Worm (Caenorhabditis elegans) whole organism, L2 larva: ENCODE measurements around the gene mak-2.

Experiments
- C34F6.9 ChIP-seq: fragments of 150-350 bp; optimal IDR thresholded peaks from 2 replicates; lab custom pipeline; 2014; ENCODE audit warnings: missing biosample characterization, missing genetic modification characterization
- F13H6.1 ChIP-seq: sonication (generic microtip); optimal IDR thresholded peaks from 2 replicates; lab custom pipeline; 2016; ENCODE audit warnings: missing genetic modification characterization, missing compliant biosample characterization
- R02D3.7 ChIP-seq: fragments of 150-350 bp; optimal IDR thresholded peaks from 2 replicates; lab custom pipeline; 2014; ENCODE audit warnings: missing biosample characterization, missing genetic modification characterization
- ZK546.5 ChIP-seq: sonication (generic microtip); optimal IDR thresholded peaks from 2 replicates; lab custom pipeline; 2017; ENCODE audit warnings: missing biosample characterization, missing genetic modification characterization
- alr-1 ChIP-seq: fragments of 150-350 bp; optimal IDR thresholded peaks from 2 replicates; lab custom pipeline; 2014; ENCODE audit warnings: missing biosample characterization, missing genetic modification characterization
- ama-1 ChIP-seq: fragments of 150-350 bp; optimal IDR thresholded peaks from 2 replicates; lab custom pipeline; 2018; ENCODE audit warnings: inconsistent platforms
- ceh-16 ChIP-seq: fragments of 150-350 bp; optimal IDR thresholded peaks from 2 replicates; lab custom pipeline; 2014; ENCODE audit warnings: missing biosample characterization, missing genetic modification characterization
- ceh-82 ChIP-seq: fragments of 150-350 bp; optimal IDR thresholded peaks from 2 replicates; lab custom pipeline; 2014; ENCODE audit warnings: missing biosample characterization, missing genetic modification characterization
- crh-2 ChIP-seq: sonication (generic microtip); optimal IDR thresholded peaks from 2 replicates; lab custom pipeline; 2017; ENCODE audit warnings: missing biosample characterization, missing genetic modification characterization
- dmd-4 ChIP-seq: sonication (generic microtip); optimal IDR thresholded peaks from 2 replicates; lab custom pipeline; 2017; ENCODE audit warnings: missing biosample characterization, missing genetic modification characterization
- egl-27 ChIP-seq: sonication (generic microtip); optimal IDR thresholded peaks from 3 replicates; lab custom pipeline; 2017; ENCODE audit warnings: missing biosample characterization, missing genetic modification reagents, missing genetic modification characterization
- elt-1 ChIP-seq: fragments of 150-350 bp; optimal IDR thresholded peaks from 2 replicates; lab custom pipeline; 2014; ENCODE audit warnings: missing biosample characterization, missing genetic modification characterization
- elt-3 ChIP-seq: sonication (generic microtip); optimal IDR thresholded peaks from 2 replicates; lab custom pipeline; 2017; ENCODE audit warnings: missing biosample characterization, missing genetic modification characterization
- fos-1 ChIP-seq: fragments of 150-350 bp; optimal IDR thresholded peaks from 2 replicates; lab custom pipeline; 2014; ENCODE audit warnings: missing biosample characterization, missing genetic modification characterization
- gmeb-1 ChIP-seq: fragments of 150-350 bp; optimal IDR thresholded peaks from 2 replicates; lab custom pipeline; 2014; ENCODE audit warnings: missing biosample characterization, missing genetic modification characterization
- lin-13 ChIP-seq: fragments of 150-350 bp; optimal IDR thresholded peaks from 2 replicates; lab custom pipeline; 2014; ENCODE audit warnings: missing biosample characterization, missing genetic modification reagents, missing genetic modification characterization
- lsy-2 ChIP-seq, 2 experiments: fragments of 150-350 bp in 1 of 2; sonication (generic microtip) in 1 of 2; optimal IDR thresholded peaks; 2 replicates each; lab custom pipeline; 2014 to 2017; ENCODE audit warnings: missing biosample characterization in 2 of 2, missing genetic modification characterization in 2 of 2
- mab-5 ChIP-seq: fragments of 150-350 bp; optimal IDR thresholded peaks from 2 replicates; lab custom pipeline; 2014; ENCODE audit warnings: missing biosample characterization, missing genetic modification characterization
- mbf-1 ChIP-seq: sonication (generic microtip); optimal IDR thresholded peaks from 2 replicates; lab custom pipeline; 2017; ENCODE audit warnings: missing biosample characterization, missing genetic modification characterization
- mdl-1 ChIP-seq, 2 experiments: fragments of 150-350 bp in 1 of 2; sonication (generic microtip) in 1 of 2; optimal IDR thresholded peaks; 2 replicates each; lab custom pipeline; 2017; ENCODE audit warnings: missing biosample characterization in 2 of 2, missing genetic modification characterization in 2 of 2
- nhr-11 ChIP-seq: fragments of 150-350 bp; optimal IDR thresholded peaks from 2 replicates; lab custom pipeline; 2014; ENCODE audit warnings: missing biosample characterization, missing genetic modification characterization
- nhr-12 ChIP-seq: fragments of 150-350 bp; optimal IDR thresholded peaks from 2 replicates; lab custom pipeline; 2014; ENCODE audit warnings: missing biosample characterization, missing genetic modification characterization
- nhr-129 ChIP-seq: fragments of 150-350 bp; optimal IDR thresholded peaks from 2 replicates; lab custom pipeline; 2014; ENCODE audit warnings: missing biosample characterization, missing genetic modification characterization
- nhr-21 ChIP-seq: fragments of 150-350 bp; optimal IDR thresholded peaks from 2 replicates; lab custom pipeline; 2014; ENCODE audit warnings: missing biosample characterization, missing genetic modification characterization
- nhr-23 ChIP-seq: fragments of 150-350 bp; optimal IDR thresholded peaks from 2 replicates; lab custom pipeline; 2014; ENCODE audit warnings: missing biosample characterization, missing genetic modification reagents, missing genetic modification characterization
- nhr-237 ChIP-seq: fragments of 150-350 bp; optimal IDR thresholded peaks from 2 replicates; lab custom pipeline; 2014; ENCODE audit warnings: missing biosample characterization, missing genetic modification characterization
- nhr-25 ChIP-seq: fragments of 150-350 bp; sonication (generic microtip); optimal IDR thresholded peaks from 3 replicates; lab custom pipeline; 2014; ENCODE audit warnings: missing biosample characterization, missing genetic modification characterization
- nhr-6 ChIP-seq: fragments of 150-350 bp; optimal IDR thresholded peaks from 2 replicates; lab custom pipeline; 2014; ENCODE audit warnings: missing biosample characterization, missing genetic modification characterization
- nhr-77 ChIP-seq: fragments of 150-350 bp; optimal IDR thresholded peaks from 2 replicates; lab custom pipeline; 2014; ENCODE audit warnings: missing biosample characterization, missing genetic modification characterization
- peb-1 ChIP-seq: fragments of 150-350 bp; optimal IDR thresholded peaks from 2 replicates; lab custom pipeline; 2014; ENCODE audit warnings: missing biosample characterization, missing genetic modification characterization
- skn-1 ChIP-seq: sonication (generic microtip); optimal IDR thresholded peaks from 2 replicates; lab custom pipeline; 2017; ENCODE audit warnings: missing biosample characterization, missing genetic modification characterization
- sma-3 ChIP-seq: sonication (generic microtip); optimal IDR thresholded peaks from 2 replicates; lab custom pipeline; 2016; ENCODE audit warnings: missing genetic modification reagents, missing genetic modification characterization, missing compliant biosample characterization
- snpc-4 ChIP-seq: fragments of 150-350 bp; optimal IDR thresholded peaks from 2 replicates; lab custom pipeline; 2014; ENCODE audit warnings: missing biosample characterization, missing genetic modification characterization
- unc-39 ChIP-seq: fragments of 150-350 bp; optimal IDR thresholded peaks from 2 replicates; lab custom pipeline; 2014; ENCODE audit warnings: missing biosample characterization, missing genetic modification characterization
- unc-55 ChIP-seq: fragments of 150-350 bp; sonication (generic microtip); optimal IDR thresholded peaks from 3 replicates; lab custom pipeline; 2014; ENCODE audit warnings: missing biosample characterization, missing genetic modification reagents, missing genetic modification characterization
- unc-62 ChIP-seq: fragments of 150-350 bp; optimal IDR thresholded peaks from 2 replicates; lab custom pipeline; 2014; ENCODE audit warnings: missing biosample characterization, missing genetic modification reagents, missing genetic modification characterization
- zag-1 ChIP-seq: fragments of 150-350 bp; optimal IDR thresholded peaks from 2 replicates; lab custom pipeline; 2014; ENCODE audit warnings: missing biosample characterization, missing genetic modification characterization
- ztf-1 ChIP-seq: fragments of 200-800 bp; sonication (Bioruptor generic); conservative IDR thresholded peaks from 2 replicates; pipeline ENCODE4 v1.3.6; 2022; ENCODE audit warnings: missing genetic modification characterization, missing compliant biosample characterization
- ztf-4 ChIP-seq: fragments of 150-350 bp; optimal IDR thresholded peaks from 2 replicates; lab custom pipeline; 2014; ENCODE audit warnings: missing biosample characterization, missing genetic modification characterization

The mak-2 gene

DNA sequence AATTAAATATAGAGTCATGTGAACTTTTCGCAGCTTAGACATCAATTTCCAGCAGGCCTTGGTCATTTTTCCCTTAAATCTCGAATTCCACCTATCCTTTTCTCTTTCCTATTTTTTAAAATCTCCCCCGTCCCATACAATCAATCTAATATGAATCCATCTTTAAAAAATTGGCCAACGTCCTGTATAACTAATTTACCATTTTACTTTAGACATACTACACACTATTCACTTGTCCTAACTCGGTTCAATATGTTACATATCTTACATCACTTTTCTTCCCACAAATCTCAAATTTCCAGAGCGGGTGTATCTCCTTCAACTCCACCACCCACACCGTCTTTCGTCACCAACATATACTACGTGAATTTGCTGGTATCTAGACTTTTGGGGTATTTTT lies 39.9 kb upstream of the mak-2 start, which contains the start of gene lgc-33:
lgc-33 (plus strand) TSS at position 301 of the 400 bp plus-strand sequence.
- TF ChIP-seq sma-3 (GFP tag; lab: Kevin White, UChicago) (no peak), nhr-237 (no peak), mbf-1 (tag; lab: Kevin White, UChicago) (no peak), unc-62 (GFP tag; lab: Kevin White, UChicago) (no peak), alr-1 (tag; lab: Kevin White, UChicago) (no peak), nhr-12 (tag; lab: Kevin White, UChicago) (no peak), unc-39 (tag; lab: Kevin White, UChicago) (no peak)
- TF ChIP-seq, all 48 proteins: peak for 0

DNA sequence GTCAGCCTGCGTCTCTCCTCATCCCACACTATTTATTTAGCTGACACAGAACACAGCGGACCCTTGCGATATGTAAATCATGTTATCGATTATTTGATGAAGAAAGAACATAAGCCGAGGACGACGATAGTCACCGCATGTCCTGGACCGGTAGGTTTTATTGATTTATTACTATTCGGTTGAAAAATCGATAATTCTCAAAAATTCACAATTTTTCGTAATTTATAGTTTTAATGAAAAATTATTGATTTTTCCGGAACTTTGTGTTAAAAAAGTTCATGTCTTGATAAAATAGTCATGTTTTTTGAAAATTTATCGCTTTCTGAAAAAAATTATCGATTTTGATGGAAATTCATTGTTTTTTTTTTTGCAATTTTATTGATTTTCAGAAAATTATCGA lies 36.9 kb upstream of the mak-2 start:
- TF ChIP-seq snpc-4 (tag; lab: Kevin White, UChicago) (no peak), ceh-16 (tag; lab: Kevin White, UChicago) (no peak), ceh-82 (tag; lab: Kevin White, UChicago) (no peak), nhr-21 (tag; lab: Kevin White, UChicago) (no peak), nhr-11 (tag; lab: Kevin White, UChicago) (no peak)
- TF ChIP-seq, all 48 proteins: peak for 0

DNA sequence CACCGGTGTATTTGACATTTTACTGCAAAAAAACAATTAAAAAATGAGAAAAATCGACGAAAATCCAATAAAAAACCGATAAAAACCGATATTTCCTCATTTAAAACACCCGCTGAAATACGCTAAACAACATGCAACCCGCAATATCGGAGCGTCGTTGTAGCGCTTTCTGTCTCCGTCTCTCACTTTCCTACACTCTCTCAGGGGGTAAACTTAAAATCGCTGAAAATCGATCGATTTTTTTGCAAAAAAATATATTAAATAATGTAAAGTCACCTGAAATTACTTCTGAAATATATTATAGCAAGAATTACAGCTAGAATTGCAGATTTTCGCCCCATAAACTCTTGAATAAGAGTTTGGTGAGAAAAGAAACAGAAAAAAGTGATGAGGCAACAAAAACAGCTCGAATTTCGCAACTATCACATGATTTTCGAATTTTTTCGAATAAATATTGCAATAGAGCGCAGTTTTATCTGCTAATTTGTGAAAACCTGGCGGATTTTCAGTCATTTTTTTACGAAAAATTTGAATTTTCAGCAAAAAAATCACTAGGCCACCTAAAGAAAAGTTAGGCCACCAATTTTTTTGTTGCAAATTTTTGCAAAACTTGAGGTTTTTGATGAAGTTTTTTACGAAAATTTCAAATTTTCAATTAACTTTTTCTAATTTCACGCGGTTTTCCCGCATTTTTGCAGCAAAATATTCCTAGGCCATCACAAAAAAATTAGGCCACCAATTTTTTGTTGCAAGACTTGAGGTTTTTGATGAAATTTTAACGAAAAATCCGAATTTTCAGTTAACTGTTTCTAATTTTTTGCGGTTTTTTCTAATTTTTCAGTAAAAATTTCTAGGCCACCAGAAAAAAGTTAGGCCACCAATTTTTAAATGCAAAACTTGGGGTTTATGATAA lies 30.5 kb upstream of the mak-2 start, which contains the start of the genes lem-4 and Y55F3BR.11:
lem-4 (minus strand) TSS at position 424 of the 913 bp plus-strand sequence.
Y55F3BR.11 (plus strand) TSS at position 863 of the 913 bp plus-strand sequence.
- TF ChIP-seq lin-13 (peak; percentile 73), unc-62 (GFP tag; lab: Kevin White, UChicago) (no peak), F13H6.1 (tag; lab: Kevin White, UChicago) (no peak), nhr-77 (tag; lab: Kevin White, UChicago) (no peak), R02D3.7 (tag; lab: Kevin White, UChicago) (peak; percentile 4), nhr-11 (tag; lab: Kevin White, UChicago) (no peak), ztf-1 (no peak), skn-1 (tag; lab: Kevin White, UChicago) (no peak), unc-55 (GFP tag; lab: Kevin White, UChicago) (peak; percentile 70), mab-5 (tag; lab: Kevin White, UChicago) (no peak), mdl-1 (tag; optimal IDR thresholded peaks at IDR 0.05; lab: Kevin White, UChicago) (no peak), ztf-4 (tag; lab: Kevin White, UChicago) (peak; percentile 43), elt-3 (no peak), dmd-4 (tag; lab: Kevin White, UChicago) (no peak), gmeb-1 (tag; lab: Kevin White, UChicago) (peak; percentile 94), C34F6.9 (tag; lab: Kevin White, UChicago) (peak; percentile 90), crh-2 (tag; lab: Kevin White, UChicago) (peak; percentile 71), ama-1 (peak; percentile 4), ceh-16 (tag; lab: Kevin White, UChicago) (no peak), sma-3 (GFP tag; lab: Kevin White, UChicago) (peak; percentile 49), elt-1 (tag; lab: Kevin White, UChicago) (no peak), peb-1 (tag; lab: Kevin White, UChicago) (no peak), nhr-21 (tag; lab: Kevin White, UChicago) (peak; percentile 51), fos-1 (tag; lab: Kevin White, UChicago) (no peak), lsy-2 (tag; optimal IDR thresholded peaks at IDR 0.05; lab: Kevin White, UChicago) (peak; percentile 63 to 82), nhr-129 (tag; lab: Kevin White, UChicago) (peak; percentile 57), ZK546.5 (tag; lab: Kevin White, UChicago) (no peak), egl-27 (tag; lab: Kevin White, UChicago) (peak; percentile 16), nhr-23 (tag; lab: Kevin White, UChicago) (no peak), snpc-4 (tag; lab: Kevin White, UChicago) (peak; percentile 61), nhr-237 (no peak), mbf-1 (tag; lab: Kevin White, UChicago) (no peak), nhr-25 (tag; lab: Kevin White, UChicago) (peak; percentile 38), nhr-6 (peak; percentile 28), zag-1 (no peak)
